Fruit fly (Drosophila melanogaster): ENCODE data around the gene mRpL36.

The mRpL36 gene

dm6 chr3L:8128396-8129050, 3.6 kb upstream of the mRpL36 start:
- TF ChIP-seq fd96Ca (GFP tag; IDR thresholded peaks at IDR 0.05) (0 out of 3 replicates have a peak, but pooled peaks have one; percentile 34), CG8301 (tag; optimal IDR thresholded peaks at IDR 0.05) (peak; percentile 6), CG15710 (tag; optimal IDR thresholded peaks at IDR 0.05) (no peak), D1 (tag; optimal IDR thresholded peaks at IDR 0.05) (no peak), gl (tag; optimal IDR thresholded peaks at IDR 0.05) (peak; percentile 34), CG4496 (GFP tag; IDR thresholded peaks at IDR 0.05) (0 out of 3 replicates have a peak, but pooled peaks have one; percentile 33), CG9948 (tag; optimal IDR thresholded peaks at IDR 0.05) (no peak), EcR (GFP tag; optimal IDR thresholded peaks at IDR 0.05) (no peak)

- TF ChIP-seq CG32121 (GFP tag; IDR thresholded peaks at IDR 0.05), result peak; percentile 92
- no peak for TF ChIP-seq D1 (tag; optimal IDR thresholded peaks at IDR 0.05)
- TF ChIP-seq CG13204 (GFP tag; optimal IDR thresholded peaks at IDR 0.05), result no peak
- TF ChIP-seq fd96Ca (GFP tag; IDR thresholded peaks at IDR 0.05), result peak; percentile 90
- TF ChIP-seq Ets98B (GFP tag; IDR thresholded peaks at IDR 0.05), result peak; percentile 90
- no peak for TF ChIP-seq Pif1A (GFP tag; optimal IDR thresholded peaks at IDR 0.05)
- TF ChIP-seq CG8159 (tag; optimal IDR thresholded peaks at IDR 0.05), result peak; percentile 97
- TF ChIP-seq Snoo (tag; optimal IDR thresholded peaks at IDR 0.05), result peak; percentile 85
- peak; percentile 90 for TF ChIP-seq CG4496 (GFP tag; IDR thresholded peaks at IDR 0.05)
- TF ChIP-seq CG14655 (GFP tag; optimal IDR thresholded peaks at IDR 0.05), result no peak
- peak; percentile 77 for TF ChIP-seq CG17806 (tag; optimal IDR thresholded peaks at IDR 0.05)
- peak; percentile 81 for TF ChIP-seq rn (GFP tag; IDR thresholded peaks at IDR 0.05)
- TF ChIP-seq Pif1B (GFP tag; optimal IDR thresholded peaks at IDR 0.05), result peak; percentile 80
- peak; percentile 75 for TF ChIP-seq CG10348 (GFP tag; IDR thresholded peaks at IDR 0.05)
- peak; percentile 74 for TF ChIP-seq CG8301 (tag; optimal IDR thresholded peaks at IDR 0.05)
- TF ChIP-seq gl (tag; optimal IDR thresholded peaks at IDR 0.05), result peak; percentile 40
- TF ChIP-seq CG34367 (tag; optimal IDR thresholded peaks at IDR 0.05), result peak; percentile 69
- peak; percentile 85 for TF ChIP-seq CG15710 (tag; optimal IDR thresholded peaks at IDR 0.05)
- peak; percentile 75 for TF ChIP-seq CG9948 (tag; optimal IDR thresholded peaks at IDR 0.05)
- TF ChIP-seq EcR (GFP tag; optimal IDR thresholded peaks at IDR 0.05), result peak; percentile 14
- TF ChIP-seq CG12605 (GFP tag; IDR thresholded peaks at IDR 0.05), result peak; percentile 72
These were observed 2.8 kb upstream of the mRpL36 start, which contains the start of the genes Cds and Uba2 for dm6 chr3L:8127712-8128210. Gene Cds, plus strand, starts transcription at chr3L:8127762. Gene Uba2, minus strand, starts transcription at chr3L:8127818.

dm6 chr3L:8121590-8121989, 3.3 kb downstream of the mRpL36 start, which contains the start of gene ldbr:
Gene ldbr, plus strand, starts transcription at chr3L:8121827.
- TF ChIP-seq fd96Ca (GFP tag; IDR thresholded peaks at IDR 0.05) (no peak), CG14655 (GFP tag; optimal IDR thresholded peaks at IDR 0.05) (no peak), Pif1A (GFP tag; optimal IDR thresholded peaks at IDR 0.05) (no peak), Pif1B (GFP tag; optimal IDR thresholded peaks at IDR 0.05) (no peak), D1 (tag; optimal IDR thresholded peaks at IDR 0.05) (no peak), Snoo (tag; optimal IDR thresholded peaks at IDR 0.05) (peak; percentile 12)

- 0 out of 2 replicates have a peak, but pooled peaks have one; percentile 16 for TF ChIP-seq CG32121 (GFP tag; IDR thresholded peaks at IDR 0.05)
- no peak for TF ChIP-seq CG4496 (GFP tag; IDR thresholded peaks at IDR 0.05)
These were observed 8.1 kb downstream of the mRpL36 start for dm6 chr3L:8116809-8117208.

dm6 chr3L:8115864-8116528, 8.9 kb downstream of the mRpL36 start, which contains the start of the genes Arp3 and msk:
Gene Arp3, minus strand, starts transcription at chr3L:8115902.
Gene msk, plus strand, starts transcription at chr3L:8116179.
- peak; percentile 47 for TF ChIP-seq CG9948 (tag; optimal IDR thresholded peaks at IDR 0.05)
- TF ChIP-seq EcR (GFP tag; optimal IDR thresholded peaks at IDR 0.05), result no peak
- TF ChIP-seq fd96Ca (GFP tag; IDR thresholded peaks at IDR 0.05), result peak; percentile 65; the same call in 1 of the 3 replicates
- no peak for TF ChIP-seq Pif1A (GFP tag; optimal IDR thresholded peaks at IDR 0.05)
- no peak for TF ChIP-seq D1 (tag; optimal IDR thresholded peaks at IDR 0.05)
- TF ChIP-seq CG32121 (GFP tag; IDR thresholded peaks at IDR 0.05), result peak; percentile 37; the same call in 1 of the 2 replicates
- peak; percentile 70 for TF ChIP-seq CG15710 (tag; optimal IDR thresholded peaks at IDR 0.05)
- peak; percentile 35 for TF ChIP-seq CG34367 (tag; optimal IDR thresholded peaks at IDR 0.05)
- TF ChIP-seq Pif1B (GFP tag; optimal IDR thresholded peaks at IDR 0.05), result no peak
- peak; percentile 64 for TF ChIP-seq CG4496 (GFP tag; IDR thresholded peaks at IDR 0.05)
- TF ChIP-seq CG14655 (GFP tag; optimal IDR thresholded peaks at IDR 0.05), result no peak
- peak; percentile 70 for TF ChIP-seq Snoo (tag; optimal IDR thresholded peaks at IDR 0.05)
- TF ChIP-seq rn (GFP tag; IDR thresholded peaks at IDR 0.05), result peak; percentile 56
- no peak for TF ChIP-seq CG10348 (GFP tag; IDR thresholded peaks at IDR 0.05)
- TF ChIP-seq Ets98B (GFP tag; IDR thresholded peaks at IDR 0.05), result peak; percentile 68
- TF ChIP-seq CG8301 (tag; optimal IDR thresholded peaks at IDR 0.05), result no peak
- no peak for TF ChIP-seq CG13204 (GFP tag; optimal IDR thresholded peaks at IDR 0.05)
- no peak for TF ChIP-seq CG8159 (tag; optimal IDR thresholded peaks at IDR 0.05)
- TF ChIP-seq CG17806 (tag; optimal IDR thresholded peaks at IDR 0.05), result peak; percentile 52
- TF ChIP-seq gl (tag; optimal IDR thresholded peaks at IDR 0.05), result peak; percentile 26
- TF ChIP-seq CG12605 (GFP tag; IDR thresholded peaks at IDR 0.05), result no peak; the same call in 1 of the 2 replicates
